Fruit fly (Drosophila melanogaster) whole organism, wandering third instar larva: ENCODE measurements around the gene CG14551.

Experiments used
- Abd-B ChIP-seq: fragments of >200 bp; optimal IDR thresholded peaks from 2 replicates; lab custom pipeline; 2017; ENCODE audit warnings: missing biosample characterization, missing genetic modification characterization
- CG32264 ChIP-seq: fragments of 200-800 bp; sonication (Bioruptor generic); optimal IDR thresholded peaks from 2 replicates; lab custom pipeline; 2016; ENCODE audit warnings: missing biosample characterization, missing genetic modification characterization
- CG9705 ChIP-seq: fragments of 200-800 bp; sonication (Bioruptor generic); optimal IDR thresholded peaks from 2 replicates; lab custom pipeline; 2018; ENCODE audit warnings: missing biosample characterization, mild to moderate bottlenecking, missing genetic modification characterization
- CrebA ChIP-seq: fragments of 200-800 bp; sonication (Bioruptor generic); optimal IDR thresholded peaks from 2 replicates; lab custom pipeline; 2016; ENCODE audit warnings: missing biosample characterization, mild to moderate bottlenecking, missing genetic modification characterization, borderline replicate concordance
- Dfd ChIP-seq: fragments of >200 bp; optimal IDR thresholded peaks from 2 replicates; lab custom pipeline; 2017; ENCODE audit warnings: missing biosample characterization, missing genetic modification characterization
- Dif ChIP-seq: fragments of 200-275, 200-300 bp; sonication (Bioruptor generic); optimal IDR thresholded peaks from 2 replicates; lab custom pipeline; 2018; ENCODE audit warnings: missing biosample characterization, missing genetic modification characterization; ENCODE audit not compliant: partially characterized antibody
- GATAd ChIP-seq: sonication (Bioruptor generic); optimal IDR thresholded peaks from 2 replicates; lab custom pipeline; 2016; ENCODE audit warnings: missing biosample characterization, missing genetic modification characterization
- HLH106 ChIP-seq: fragments of 200-800 bp; optimal IDR thresholded peaks from 3 replicates; lab custom pipeline; 2019; ENCODE audit warnings: missing biosample characterization, mild to moderate bottlenecking, missing genetic modification characterization, moderate library complexity
- Hnf4 ChIP-seq: fragments of 200-800 bp; sonication (Bioruptor generic); optimal IDR thresholded peaks from 2 replicates; lab custom pipeline; 2016; ENCODE audit warnings: missing biosample characterization, mild to moderate bottlenecking, missing genetic modification characterization
- Hr78 ChIP-seq: fragments of >200 bp; optimal IDR thresholded peaks from 2 replicates; lab custom pipeline; 2017; ENCODE audit warnings: missing biosample characterization, missing genetic modification characterization
- Jra ChIP-seq: sonication (Bioruptor generic); optimal IDR thresholded peaks from 2 replicates; lab custom pipeline; 2016; ENCODE audit warnings: missing biosample characterization, missing genetic modification characterization
- Myc ChIP-seq: fragments of >200 bp; optimal IDR thresholded peaks from 2 replicates; lab custom pipeline; 2017
- N ChIP-seq: fragments of >200 bp; optimal IDR thresholded peaks from 2 replicates; lab custom pipeline; 2018; ENCODE audit warnings: missing biosample characterization, missing external identifiers, missing genetic modification characterization
- OdsH ChIP-seq: fragments of 200-800 bp; sonication (Bioruptor generic); optimal IDR thresholded peaks from 2 replicates; lab custom pipeline; 2016; ENCODE audit warnings: missing biosample characterization, mild to moderate bottlenecking, missing genetic modification characterization
- Rel ChIP-seq, 2 experiments: fragments of 200-800 bp; sonication (Bioruptor generic) in 1 of 2; optimal IDR thresholded peaks; 2 replicates in 1 of 2; 3 replicates in 1 of 2; lab custom pipeline; 2016 to 2019; ENCODE audit warnings: mild to moderate bottlenecking in 2 of 2, missing biosample characterization in 2 of 2, missing genetic modification characterization in 2 of 2, moderate library complexity in 1 of 2
- Sp1 ChIP-seq: fragments of 200-800 bp; sonication (Bioruptor generic); optimal IDR thresholded peaks from 3 replicates; lab custom pipeline; 2019; ENCODE audit warnings: missing biosample characterization, mild to moderate bottlenecking, missing genetic modification characterization, moderate library complexity
- Vsx2 ChIP-seq: fragments of 200-300, 225-300 bp; sonication (Bioruptor generic); optimal IDR thresholded peaks from 2 replicates; lab custom pipeline; 2018; ENCODE audit warnings: missing biosample characterization, missing genetic modification characterization; ENCODE audit not compliant: partially characterized antibody
- br ChIP-seq: fragments of 200-800 bp; sonication (Bioruptor generic); optimal IDR thresholded peaks from 2 replicates; lab custom pipeline; 2016; ENCODE audit warnings: missing biosample characterization, missing genetic modification characterization
- brk ChIP-seq: fragments of 200-800 bp; sonication (Bioruptor generic); optimal IDR thresholded peaks from 2 replicates; lab custom pipeline; 2016; ENCODE audit warnings: missing biosample characterization, mild to moderate bottlenecking, missing genetic modification characterization
- dl ChIP-seq, 2 experiments: fragments of 175-275, 200-275 bp in 1 of 2; fragments of 200-275 bp in 1 of 2; sonication (Bioruptor generic); optimal IDR thresholded peaks; lab custom pipeline; 2018; ENCODE audit warnings: mild to moderate bottlenecking in 2 of 2, missing biosample characterization in 2 of 2, missing genetic modification characterization in 2 of 2, moderate library complexity in 2 of 2; ENCODE audit not compliant: partially characterized antibody in 2 of 2, insufficient read depth in 1 of 2
- dmrt93B ChIP-seq: fragments of 200-800 bp; sonication (Bioruptor generic); optimal IDR thresholded peaks from 2 replicates; lab custom pipeline; 2018; ENCODE audit warnings: missing biosample characterization, mild to moderate bottlenecking, missing genetic modification characterization
- dsf ChIP-seq: sonication (Bioruptor generic); optimal IDR thresholded peaks from 2 replicates; lab custom pipeline; 2016; ENCODE audit warnings: missing biosample characterization, missing genetic modification characterization, borderline replicate concordance
- ey ChIP-seq: fragments of 200-800 bp; sonication (Bioruptor generic); optimal IDR thresholded peaks from 2 replicates; lab custom pipeline; 2016; ENCODE audit warnings: missing biosample characterization, missing genetic modification characterization
- foxo ChIP-seq, 2 experiments: fragments of 200-800 bp; sonication (Bioruptor generic); optimal IDR thresholded peaks; 2 replicates in 1 of 2; 3 replicates in 1 of 2; lab custom pipeline; 2016 to 2017; ENCODE audit warnings: missing biosample characterization in 2 of 2, missing genetic modification characterization in 2 of 2
- fru ChIP-seq: fragments of 200-800 bp; sonication (Bioruptor generic); optimal IDR thresholded peaks from 3 replicates; lab custom pipeline; 2016; ENCODE audit warnings: missing biosample characterization, mild to moderate bottlenecking, missing genetic modification characterization
- h ChIP-seq: fragments of 200-800 bp; sonication (Bioruptor generic); optimal IDR thresholded peaks from 3 replicates; lab custom pipeline; 2016; ENCODE audit warnings: missing biosample characterization, mild to moderate bottlenecking, missing genetic modification characterization
- jim ChIP-seq: fragments of 175-275, 200-325 bp; sonication (Bioruptor generic); optimal IDR thresholded peaks from 2 replicates; lab custom pipeline; 2016; ENCODE audit warnings: missing biosample characterization, mild to moderate bottlenecking, missing genetic modification characterization
- lola ChIP-seq: fragments of >200 bp; optimal IDR thresholded peaks from 2 replicates; lab custom pipeline; 2017; ENCODE audit warnings: missing biosample characterization, missing genetic modification characterization
- pan ChIP-seq: fragments of >200 bp; optimal IDR thresholded peaks from 2 replicates; lab custom pipeline; 2017
- psq ChIP-seq: fragments of 200-800 bp; sonication (Bioruptor generic); optimal IDR thresholded peaks from 3 replicates; lab custom pipeline; 2017; ENCODE audit warnings: missing biosample characterization, mild to moderate bottlenecking, missing genetic modification characterization, moderate library complexity
- rgr ChIP-seq: fragments of 200-800 bp; sonication (Bioruptor generic); optimal IDR thresholded peaks from 3 replicates; lab custom pipeline; 2016; ENCODE audit warnings: missing biosample characterization, mild to moderate bottlenecking, missing genetic modification characterization
- sage ChIP-seq: fragments of 200-800 bp; sonication (Bioruptor generic); optimal IDR thresholded peaks from 2 replicates; lab custom pipeline; 2016; ENCODE audit warnings: missing biosample characterization, mild to moderate bottlenecking, missing genetic modification characterization
- sv ChIP-seq: fragments of 200-800 bp; sonication (Bioruptor generic); optimal IDR thresholded peaks from 3 replicates; lab custom pipeline; 2016; ENCODE audit warnings: missing biosample characterization, missing genetic modification characterization
- tai ChIP-seq: sonication (Bioruptor generic); optimal IDR thresholded peaks from 2 replicates; lab custom pipeline; 2016; ENCODE audit warnings: missing biosample characterization, missing genetic modification characterization
- usp ChIP-seq: fragments of >200 bp; optimal IDR thresholded peaks from 2 replicates; lab custom pipeline; 2017; ENCODE audit warnings: missing biosample characterization, missing genetic modification characterization
- woc ChIP-seq: sonication (Bioruptor generic); optimal IDR thresholded peaks from 2 replicates; lab custom pipeline; 2016; ENCODE audit warnings: missing biosample characterization, mild to moderate bottlenecking, missing genetic modification characterization

CG14551 gene

dm6 chr3R:26105924-26106494, 43.2 kb upstream of the CG14551 start:
- TF ChIP-seq HLH106 (tag; lab: Kevin White, UChicago): peak; percentile 32
- no peak for TF ChIP-seq jim (GFP tag; lab: Kevin White, UChicago)
- no peak for TF ChIP-seq Rel (GFP tag; optimal IDR thresholded peaks at IDR 0.05; lab: Kevin White, UChicago)
- peak; percentile 99 for TF ChIP-seq Rel (tag; optimal IDR thresholded peaks at IDR 0.05; lab: Kevin White, UChicago)
- TF ChIP-seq sv (GFP tag; lab: Kevin White, UChicago): peak; percentile 2
- no peak for TF ChIP-seq CG32264 (GFP tag; lab: Kevin White, UChicago)
- peak; percentile 34 for TF ChIP-seq dmrt93B (GFP tag; lab: Kevin White, UChicago)
- peak in 1 of 2 experiments; percentile 40 for TF ChIP-seq foxo (GFP tag; optimal IDR thresholded peaks at IDR 0.05; lab: Kevin White, UChicago)
- peak in 1 of 2 experiments; percentile 31 for TF ChIP-seq dl (GFP tag; optimal IDR thresholded peaks at IDR 0.05; lab: Kevin White, UChicago; ENCODE audit: insufficient read depth in 1 of 2, partially characterized antibody in 2 of 2)

dm6 chr3R:26105407-26105806, 42.6 kb upstream of the CG14551 start:
- no peak for TF ChIP-seq jim (GFP tag; lab: Kevin White, UChicago)

dm6 chr3R:26105141-26105403, 42.3 kb upstream of the CG14551 start:
- TF ChIP-seq fru (GFP tag; lab: Kevin White, UChicago) (no peak), pan (lab: Kevin White, UChicago) (no peak), dsf (GFP tag; lab: Kevin White, UChicago) (no peak), sv (GFP tag; lab: Kevin White, UChicago) (no peak), woc (no peak), Hr78 (GFP tag; lab: Kevin White, UChicago) (no peak), br (GFP tag; lab: Kevin White, UChicago) (no peak), Abd-B (GFP tag; lab: Kevin White, UChicago) (no peak), ey (GFP tag; lab: Kevin White, UChicago) (no peak), HLH106 (tag; lab: Kevin White, UChicago) (no peak)

dm6 chr3R:26104302-26105140, 41.7 kb upstream of the CG14551 start:
- TF ChIP-seq Vsx2 (GFP tag; lab: Kevin White, UChicago) (no peak), N (no peak), CrebA (GFP tag; lab: Kevin White, UChicago) (no peak), jim (GFP tag; lab: Kevin White, UChicago) (peak; percentile 54), CG9705 (GFP tag; lab: Kevin White, UChicago) (no peak), br (GFP tag; lab: Kevin White, UChicago) (peak; percentile 69), brk (GFP tag; lab: Kevin White, UChicago) (peak; percentile 59), ey (GFP tag; lab: Kevin White, UChicago) (peak; percentile 66), Dif (no peak), GATAd (no peak), fru (GFP tag; lab: Kevin White, UChicago) (peak; percentile 85), dsf (GFP tag; lab: Kevin White, UChicago) (no peak), Rel (GFP tag; optimal IDR thresholded peaks at IDR 0.05; lab: Kevin White, UChicago) (no peak), Rel (tag; optimal IDR thresholded peaks at IDR 0.05; lab: Kevin White, UChicago) (peak; percentile 70), lola (GFP tag; lab: Kevin White, UChicago) (no peak), foxo (GFP tag; optimal IDR thresholded peaks at IDR 0.05; lab: Kevin White, UChicago) (peak in 1 of 2 experiments; percentile 86), dl (GFP tag; optimal IDR thresholded peaks at IDR 0.05; lab: Kevin White, UChicago; ENCODE audit: insufficient read depth in 1 of 2, partially characterized antibody in 2 of 2) (no peak), Hr78 (GFP tag; lab: Kevin White, UChicago) (no peak), HLH106 (tag; lab: Kevin White, UChicago) (peak; percentile 79), woc (peak; percentile 49), CG32264 (GFP tag; lab: Kevin White, UChicago) (no peak), dmrt93B (GFP tag; lab: Kevin White, UChicago) (peak; percentile 52), sage (GFP tag; lab: Kevin White, UChicago) (no peak), Hnf4 (GFP tag; lab: Kevin White, UChicago) (peak; percentile 71), OdsH (GFP tag; lab: Kevin White, UChicago) (peak; percentile 82), Jra (peak; percentile 58), psq (peak; percentile 76), Dfd (peak; percentile 8), Abd-B (GFP tag; lab: Kevin White, UChicago) (no peak), pan (lab: Kevin White, UChicago) (no peak), h (GFP tag; lab: Kevin White, UChicago) (peak; percentile 87), rgr (GFP tag; lab: Kevin White, UChicago) (peak; percentile 78), Sp1 (GFP tag; lab: Kevin White, UChicago) (peak; percentile 83), sv (GFP tag; lab: Kevin White, UChicago) (no peak), usp (GFP tag; lab: Kevin White, UChicago) (no peak), Myc (lab: Kevin White, UChicago) (no peak), tai (GFP tag; lab: Kevin White, UChicago) (peak; percentile 55)
